Fruit fly (Drosophila melanogaster): Measurements from ENCODE around the gene Clic.

DNA sequence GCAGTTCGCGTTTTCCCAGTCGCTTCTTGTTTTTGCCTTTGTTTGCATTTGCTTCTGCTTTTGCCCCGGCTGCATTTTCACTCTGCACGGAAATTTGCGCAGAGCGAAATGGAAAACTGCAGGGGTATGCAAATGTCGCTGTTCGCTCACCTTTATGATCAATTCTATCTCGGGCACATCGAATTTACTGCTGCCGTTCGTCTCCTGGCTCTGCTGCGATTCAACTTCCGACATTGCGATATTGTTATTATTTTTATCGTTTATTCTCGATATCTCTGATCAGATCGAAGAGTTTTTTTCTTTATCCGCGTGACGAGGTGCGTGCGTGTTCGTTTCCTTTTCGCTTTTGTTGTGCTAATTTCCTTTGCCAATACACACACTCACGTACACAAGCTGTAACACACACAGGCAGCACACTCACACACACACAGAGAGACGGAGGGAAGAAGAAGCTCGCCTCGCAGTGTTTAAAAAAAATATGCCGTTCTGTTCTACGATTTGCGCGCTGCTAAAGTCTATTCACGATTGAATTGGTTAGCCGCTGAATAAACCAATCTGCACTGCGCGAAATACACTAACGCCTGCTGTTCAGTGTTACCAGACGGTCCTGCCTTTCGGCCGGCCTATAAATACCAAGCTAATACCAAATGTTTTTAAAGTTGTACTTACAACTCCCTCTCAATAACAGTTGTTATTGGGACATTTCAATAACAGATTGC lies at the start of gene Clic:
- TF ChIP-seq CG8478 (optimal IDR thresholded peaks at IDR 0.05), result no peak
- TF ChIP-seq CTCF (optimal IDR thresholded peaks at IDR 0.05), result no peak
